Fruit fly (Drosophila melanogaster) whole organism, wandering third instar larva: ENCODE results near the gene CG31643.

Experiments
- Abd-B ChIP-seq: fragments of >200 bp; optimal IDR thresholded peaks from 2 replicates; lab custom pipeline; 2017; ENCODE audit warnings: missing biosample characterization, missing genetic modification characterization
- CG32264 ChIP-seq: fragments of 200-800 bp; sonication (Bioruptor generic); optimal IDR thresholded peaks from 2 replicates; lab custom pipeline; 2016; ENCODE audit warnings: missing biosample characterization, missing genetic modification characterization
- CrebA ChIP-seq: fragments of 200-800 bp; sonication (Bioruptor generic); optimal IDR thresholded peaks from 2 replicates; lab custom pipeline; 2016; ENCODE audit warnings: missing biosample characterization, mild to moderate bottlenecking, missing genetic modification characterization, borderline replicate concordance
- Dif ChIP-seq: fragments of 200-275, 200-300 bp; sonication (Bioruptor generic); optimal IDR thresholded peaks from 2 replicates; lab custom pipeline; 2018; ENCODE audit warnings: missing biosample characterization, missing genetic modification characterization; ENCODE audit not compliant: partially characterized antibody
- Mio ChIP-seq: sonication (Bioruptor generic); optimal IDR thresholded peaks from 2 replicates; lab custom pipeline; 2016; ENCODE audit warnings: missing biosample characterization, missing genetic modification characterization
- dl ChIP-seq, 2 experiments: fragments of 175-275, 200-275 bp in 1 of 2; fragments of 200-275 bp in 1 of 2; sonication (Bioruptor generic); optimal IDR thresholded peaks; lab custom pipeline; 2018; ENCODE audit warnings: mild to moderate bottlenecking in 2 of 2, missing biosample characterization in 2 of 2, missing genetic modification characterization in 2 of 2, moderate library complexity in 2 of 2; ENCODE audit not compliant: partially characterized antibody in 2 of 2, insufficient read depth in 1 of 2
- ey ChIP-seq: fragments of 200-800 bp; sonication (Bioruptor generic); optimal IDR thresholded peaks from 2 replicates; lab custom pipeline; 2016; ENCODE audit warnings: missing biosample characterization, missing genetic modification characterization
- foxo ChIP-seq, 2 experiments: fragments of 200-800 bp; sonication (Bioruptor generic); optimal IDR thresholded peaks; 2 replicates in 1 of 2; 3 replicates in 1 of 2; lab custom pipeline; 2016 to 2017; ENCODE audit warnings: missing biosample characterization in 2 of 2, missing genetic modification characterization in 2 of 2
- lola ChIP-seq: fragments of >200 bp; optimal IDR thresholded peaks from 2 replicates; lab custom pipeline; 2017; ENCODE audit warnings: missing biosample characterization, missing genetic modification characterization
- pan ChIP-seq: fragments of >200 bp; optimal IDR thresholded peaks from 2 replicates; lab custom pipeline; 2017

DNA sequence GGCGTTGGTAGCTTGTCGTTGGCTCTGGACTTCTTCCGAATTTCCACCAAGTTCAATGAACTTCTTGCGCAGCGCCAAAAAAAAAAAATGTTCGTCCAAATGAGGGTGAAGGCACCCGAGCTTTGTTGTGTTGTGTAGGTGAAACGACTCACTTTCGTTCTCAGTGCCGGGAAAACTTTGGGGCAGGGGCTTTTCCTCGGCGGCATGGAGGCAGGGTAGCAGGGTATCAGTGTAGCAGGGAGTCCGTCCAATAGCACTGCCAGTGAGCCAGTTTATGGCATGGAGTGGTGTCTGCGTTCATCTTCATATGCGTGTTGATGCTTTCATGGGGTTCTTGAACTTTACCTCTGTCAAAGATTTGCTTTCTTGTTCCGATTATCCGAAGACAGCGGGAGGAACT, 36.4 kb downstream of the CG31643 start:
- TF ChIP-seq Abd-B (GFP tag; lab: Kevin White, UChicago): no peak
- TF ChIP-seq CG32264 (GFP tag; lab: Kevin White, UChicago): no peak
- TF ChIP-seq pan (lab: Kevin White, UChicago): no peak
- TF ChIP-seq foxo (GFP tag; optimal IDR thresholded peaks at IDR 0.05; lab: Kevin White, UChicago): no peak
- TF ChIP-seq Mio: no peak
- TF ChIP-seq CrebA (GFP tag; lab: Kevin White, UChicago): no peak
- TF ChIP-seq dl (GFP tag; optimal IDR thresholded peaks at IDR 0.05; lab: Kevin White, UChicago; ENCODE audit: insufficient read depth in 1 of 2, partially characterized antibody in 2 of 2): no peak
- TF ChIP-seq lola (GFP tag; lab: Kevin White, UChicago): no peak
- TF ChIP-seq Dif: no peak
- TF ChIP-seq ey (GFP tag; lab: Kevin White, UChicago): no peak
